Fruit fly (Drosophila melanogaster) whole organism, embryonic: ENCODE data around the gene numb.

ENCODE experiments used
- Bdp1 ChIP-seq: fragments of 200-800 bp; sonication (Bioruptor generic); optimal IDR thresholded peaks from 3 replicates; lab custom pipeline; 2016; ENCODE audit warnings: missing biosample characterization, missing genetic modification characterization
- CG1024 ChIP-seq: fragments of 200-800 bp; sonication (Bioruptor generic); IDR thresholded peaks from 2 replicates; pipeline ENCODE4 v1.3.6; 2022; ENCODE audit warnings: missing biosample characterization, missing genetic modification characterization
- CG10654 ChIP-seq: fragments of 200-800 bp; sonication (Bioruptor generic); optimal IDR thresholded peaks from 2 replicates; lab custom pipeline; 2016; ENCODE audit warnings: missing biosample characterization, missing genetic modification characterization
- CG12071 ChIP-seq: fragments of 200-800 bp; sonication (Bioruptor generic); optimal IDR thresholded peaks from 3 replicates; lab custom pipeline; 2018; ENCODE audit warnings: missing biosample characterization, mild to moderate bottlenecking, missing genetic modification characterization
- CG15073 ChIP-seq: fragments of 200-800 bp; sonication (Bioruptor generic); optimal IDR thresholded peaks from 2 replicates; lab custom pipeline; 2016; ENCODE audit warnings: missing biosample characterization, missing genetic modification characterization
- CG15514 ChIP-seq: fragments of 200-800 bp; sonication (Bioruptor generic); optimal IDR thresholded peaks from 3 replicates; lab custom pipeline; 2017; ENCODE audit warnings: missing biosample characterization, missing genetic modification characterization, mild to moderate bottlenecking, moderate library complexity, missing genetic modification reagents
- CG15601 ChIP-seq: fragments of 200-800 bp; sonication (Bioruptor generic); optimal IDR thresholded peaks from 3 replicates; lab custom pipeline; 2019; ENCODE audit warnings: missing biosample characterization, mild to moderate bottlenecking, missing genetic modification characterization, moderate library complexity
- CG1603 ChIP-seq: fragments of 200-800 bp; sonication (Bioruptor generic); optimal IDR thresholded peaks from 2 replicates; lab custom pipeline; 2019; ENCODE audit warnings: missing biosample characterization, mild to moderate bottlenecking, missing genetic modification characterization, moderate library complexity
- CG1792 ChIP-seq: fragments of 200-800 bp; sonication (Bioruptor generic); optimal IDR thresholded peaks from 2 replicates; lab custom pipeline; 2016; ENCODE audit warnings: missing biosample characterization, missing genetic modification characterization
- CG3281 ChIP-seq: fragments of 200-800 bp; sonication (Bioruptor generic); optimal IDR thresholded peaks from 3 replicates; lab custom pipeline; 2017; ENCODE audit warnings: missing biosample characterization, mild to moderate bottlenecking, missing genetic modification characterization
- CG3995 ChIP-seq: fragments of 200-800 bp; sonication (Bioruptor generic); optimal IDR thresholded peaks from 3 replicates; lab custom pipeline; 2016; ENCODE audit warnings: missing biosample characterization, missing genetic modification characterization
- CG4360 ChIP-seq: fragments of 200-800 bp; sonication (Bioruptor generic); IDR thresholded peaks from 2 replicates; pipeline ENCODE4 v1.3.6; 2022; ENCODE audit warnings: missing biosample characterization, missing genetic modification characterization
- CG4730 ChIP-seq: fragments of 200-800 bp; sonication (Bioruptor generic); IDR thresholded peaks from 2 replicates; pipeline ENCODE4 v1.3.6; 2022; ENCODE audit warnings: missing biosample characterization, missing genetic modification characterization
- CG6254 ChIP-seq: fragments of 200-800 bp; sonication (Bioruptor generic); optimal IDR thresholded peaks from 3 replicates; lab custom pipeline; 2017; ENCODE audit warnings: mild to moderate bottlenecking, missing biosample characterization, missing genetic modification reagents, missing genetic modification characterization
- CG6813 ChIP-seq: fragments of 200-800 bp; sonication (Bioruptor generic); optimal IDR thresholded peaks from 2 replicates; lab custom pipeline; 2017; ENCODE audit warnings: missing biosample characterization, missing genetic modification characterization, mild to moderate bottlenecking, moderate library complexity, missing genetic modification reagents
- CG8359 ChIP-seq: fragments of 200-800 bp; sonication (Bioruptor generic); optimal IDR thresholded peaks from 2 replicates; lab custom pipeline; 2017; ENCODE audit warnings: missing biosample characterization, mild to moderate bottlenecking, missing genetic modification characterization, borderline replicate concordance
- CG8944 ChIP-seq: fragments of 200-800 bp; sonication (Bioruptor generic); optimal IDR thresholded peaks from 3 replicates; lab custom pipeline; 2016; ENCODE audit warnings: missing biosample characterization, missing genetic modification characterization
- CG9437 ChIP-seq: fragments of 200-800 bp; sonication (Bioruptor generic); optimal IDR thresholded peaks from 2 replicates; lab custom pipeline; 2018; ENCODE audit warnings: missing biosample characterization, mild to moderate bottlenecking, missing genetic modification characterization
- CrebB ChIP-seq: fragments of 200-800 bp; sonication (Bioruptor generic); optimal IDR thresholded peaks from 3 replicates; lab custom pipeline; 2018; ENCODE audit warnings: missing biosample characterization, mild to moderate bottlenecking, missing genetic modification characterization
- Dll ChIP-seq: fragments of 200-800 bp; sonication (Bioruptor generic); IDR thresholded peaks from 4 replicates; pipeline ENCODE4 v1.3.6; 2022; ENCODE audit warnings: missing biosample characterization, missing genetic modification characterization; ENCODE audit not compliant: partially characterized antibody
- Drgx ChIP-seq: fragments of 200-800 bp; sonication (Bioruptor generic); IDR thresholded peaks from 2 replicates; pipeline ENCODE4 v1.3.6; 2022; ENCODE audit warnings: missing biosample characterization, missing genetic modification characterization
- E2f2 ChIP-seq: fragments of 200-800 bp; sonication (Bioruptor generic); IDR thresholded peaks from 2 replicates; pipeline ENCODE4 v1.3.6; 2022; ENCODE audit warnings: missing biosample characterization, missing genetic modification characterization
- Elba2 ChIP-seq: fragments of 200-800 bp; sonication (Bioruptor generic); optimal IDR thresholded peaks from 3 replicates; lab custom pipeline; 2016; ENCODE audit warnings: missing biosample characterization, missing genetic modification characterization
- Gug ChIP-seq: fragments of 200-800 bp; sonication (Bioruptor generic); IDR thresholded peaks from 4 replicates; pipeline ENCODE4 v1.3.6; 2022; ENCODE audit warnings: missing biosample characterization, missing genetic modification characterization
- H15 ChIP-seq: fragments of 200-800 bp; sonication (Bioruptor generic); IDR thresholded peaks from 3 replicates; pipeline ENCODE4 v1.3.6; 2022; ENCODE audit warnings: missing biosample characterization, missing genetic modification characterization
- Hmr ChIP-seq: fragments of 200-800 bp; sonication (Bioruptor generic); optimal IDR thresholded peaks from 3 replicates; lab custom pipeline; 2017; ENCODE audit warnings: mild to moderate bottlenecking, missing biosample characterization, missing genetic modification reagents, missing genetic modification characterization
- Hr78 ChIP-seq, 2 experiments: fragments of 200-800 bp in 1 of 2; fragments of >200 bp in 1 of 2; sonication (Bioruptor generic) in 1 of 2; optimal IDR thresholded peaks; 2 replicates each; lab custom pipeline; 2017 to 2019; ENCODE audit warnings: missing biosample characterization in 2 of 2, missing genetic modification characterization in 2 of 2, mild to moderate bottlenecking in 1 of 2, moderate library complexity in 1 of 2
- Jarid2 ChIP-seq: fragments of 200-800 bp; sonication (Bioruptor generic); optimal IDR thresholded peaks from 3 replicates; lab custom pipeline; 2017; ENCODE audit warnings: mild to moderate bottlenecking, missing biosample characterization, missing genetic modification reagents, missing genetic modification characterization
- Kr ChIP-seq: fragments of 200-800 bp; sonication (Bioruptor generic); optimal IDR thresholded peaks from 2 replicates; lab custom pipeline; 2017; ENCODE audit warnings: missing biosample characterization, mild to moderate bottlenecking, missing genetic modification characterization
- Lhr ChIP-seq: fragments of 200-800 bp; sonication (Bioruptor generic); optimal IDR thresholded peaks from 3 replicates; lab custom pipeline; 2017; ENCODE audit warnings: mild to moderate bottlenecking, missing biosample characterization, missing genetic modification reagents, missing genetic modification characterization
- Med ChIP-seq: fragments of 200-800 bp; sonication (Bioruptor generic); peaks from one replicate; lab custom pipeline; 2016; ENCODE audit warnings: missing biosample characterization, missing genetic modification characterization, mild to moderate bottlenecking, inconsistent platforms, moderate library complexity
- Myb ChIP-seq: fragments of 200-800 bp; sonication (Bioruptor generic); optimal IDR thresholded peaks from 2 replicates; lab custom pipeline; 2016; ENCODE audit warnings: missing biosample characterization, missing genetic modification characterization
- Nf-YB ChIP-seq: fragments of 200-800 bp; sonication (Bioruptor generic); optimal IDR thresholded peaks from 3 replicates; lab custom pipeline; 2019; ENCODE audit warnings: missing biosample characterization, mild to moderate bottlenecking, missing genetic modification characterization, moderate library complexity
- Sox100B ChIP-seq: fragments of 200-800 bp; sonication (Bioruptor generic); optimal IDR thresholded peaks from 3 replicates; lab custom pipeline; 2018; ENCODE audit warnings: missing biosample characterization, mild to moderate bottlenecking, missing genetic modification characterization
- Ssrp ChIP-seq: fragments of 200-800 bp; sonication (Bioruptor generic); optimal IDR thresholded peaks from 2 replicates; lab custom pipeline; 2018; ENCODE audit warnings: missing biosample characterization, mild to moderate bottlenecking, missing genetic modification characterization, moderate library complexity
- Xrp1 ChIP-seq: fragments of 200-800 bp; sonication (Bioruptor generic); IDR thresholded peaks from 2 replicates; pipeline ENCODE4 v1.3.6; 2022; ENCODE audit warnings: missing biosample characterization, missing genetic modification characterization
- amos ChIP-seq: fragments of 200-800 bp; sonication (Bioruptor generic); IDR thresholded peaks from 2 replicates; pipeline ENCODE4 v1.3.6; 2022; ENCODE audit warnings: missing biosample characterization, missing genetic modification characterization; ENCODE audit not compliant: partially characterized antibody
- ash1 ChIP-seq: fragments of 200-800 bp; sonication (Bioruptor generic); optimal IDR thresholded peaks from 2 replicates; lab custom pipeline; 2018; ENCODE audit warnings: missing biosample characterization, mild to moderate bottlenecking, missing genetic modification characterization
- bsh ChIP-seq, 2 experiments: fragments of 200-800 bp; sonication (Bioruptor generic); optimal IDR thresholded peaks; 2 replicates each; lab custom pipeline; 2017 to 2018; ENCODE audit warnings: mild to moderate bottlenecking in 2 of 2, missing biosample characterization in 2 of 2, missing genetic modification characterization in 2 of 2, moderate library complexity in 1 of 2
- ci ChIP-seq: fragments of 200-800 bp; sonication (Bioruptor generic); IDR thresholded peaks from 3 replicates; pipeline ENCODE4 v1.3.6; 2022; ENCODE audit warnings: missing biosample characterization, missing genetic modification characterization
- crol ChIP-seq: fragments of 200-800 bp; sonication (Bioruptor generic); IDR thresholded peaks from 2 replicates; pipeline ENCODE4 v1.3.6; 2022; ENCODE audit warnings: missing biosample characterization, missing genetic modification characterization
- gce ChIP-seq: fragments of 200-800 bp; sonication (Bioruptor generic); IDR thresholded peaks from 3 replicates; pipeline ENCODE4 v1.3.6; 2022; ENCODE audit warnings: missing biosample characterization, missing genetic modification characterization
- grn ChIP-seq: fragments of 200-800 bp; sonication (Bioruptor generic); optimal IDR thresholded peaks from 3 replicates; lab custom pipeline; 2017; ENCODE audit warnings: missing biosample characterization, missing genetic modification characterization
- hkb ChIP-seq, 2 experiments: fragments of 200-800 bp in 1 of 2; fragments of >200 bp in 1 of 2; sonication (Bioruptor generic) in 1 of 2; IDR thresholded peaks in 1 of 2; optimal IDR thresholded peaks in 1 of 2; 2 replicates each; pipeline versions ENCODE4 v1.3.6 to Lab custom; 2017 to 2022; ENCODE audit warnings: missing biosample characterization in 1 of 2, missing genetic modification characterization in 1 of 2
- ken ChIP-seq: fragments of 200-800 bp; sonication (Bioruptor generic); IDR thresholded peaks from 3 replicates; pipeline ENCODE4 v1.3.6; 2022; ENCODE audit warnings: missing biosample characterization, missing genetic modification characterization
- nerfin-2 ChIP-seq: fragments of 200-800 bp; sonication (Bioruptor generic); IDR thresholded peaks from 2 replicates; pipeline ENCODE4 v1.3.6; 2022; ENCODE audit warnings: missing biosample characterization, missing genetic modification characterization; ENCODE audit not compliant: partially characterized antibody
- pnt ChIP-seq: fragments of 200-800 bp; sonication (Bioruptor generic); optimal IDR thresholded peaks from 3 replicates; lab custom pipeline; 2016; ENCODE audit warnings: missing biosample characterization, missing genetic modification characterization
- sim ChIP-seq: fragments of 200-800 bp; sonication (Bioruptor generic); IDR thresholded peaks from 2 replicates; pipeline ENCODE4 v1.3.6; 2022; ENCODE audit warnings: missing biosample characterization, missing genetic modification characterization
- tll ChIP-seq, 2 experiments: fragments of 200-800 bp in 1 of 2; fragments of >200 bp in 1 of 2; sonication (Bioruptor generic) in 1 of 2; optimal IDR thresholded peaks; 2 replicates each; lab custom pipeline; 2017 to 2019; ENCODE audit warnings: missing biosample characterization in 2 of 2, missing genetic modification characterization in 2 of 2, mild to moderate bottlenecking in 1 of 2, moderate library complexity in 1 of 2

Gene numb

DNA sequence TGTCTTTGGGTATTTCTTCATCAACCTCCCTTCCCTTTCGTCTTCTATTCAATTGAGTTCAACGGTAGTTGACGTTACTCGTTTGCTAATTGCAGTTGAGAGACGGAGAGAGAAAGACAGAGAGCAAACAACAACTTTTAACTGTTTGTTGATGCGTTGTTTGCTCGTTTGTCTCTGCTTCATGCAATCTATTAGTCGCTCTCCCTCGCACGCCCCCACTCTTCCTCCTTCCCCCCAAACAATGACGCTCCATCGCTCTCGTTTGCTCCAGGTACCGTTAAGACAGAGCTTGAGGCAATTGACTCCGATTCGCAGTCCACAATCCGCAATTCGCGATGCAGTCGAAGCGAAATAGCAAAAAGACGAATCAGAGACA, 60.0 kb downstream of the numb start (continued):
- no peak for TF ChIP-seq CG1792 (GFP tag; lab: Kevin White, UChicago)
- TF ChIP-seq bsh (GFP tag; optimal IDR thresholded peaks at IDR 0.05; lab: Kevin White, UChicago), result peak in 1 of 2 experiments; percentile 12
- 0 out of 3 replicates have a peak, but pooled peaks have one; percentile 9 for TF ChIP-seq gce (GFP tag; lab: Robert Waterston, UW)
- no peak for TF ChIP-seq CG8944 (GFP tag; lab: Kevin White, UChicago)
- TF ChIP-seq CG10654 (GFP tag; lab: Kevin White, UChicago), result no peak
- TF ChIP-seq ash1, result no peak
- TF ChIP-seq amos (GFP tag; lab: Robert Waterston, UW), result no peak
- no peak for TF ChIP-seq Dll (GFP tag; lab: Robert Waterston, UW)
- TF ChIP-seq Hmr (GFP tag; lab: Kevin White, UChicago), result no peak
- TF ChIP-seq CG15601 (tag; lab: Kevin White, UChicago), result no peak
- no peak for TF ChIP-seq Elba2 (GFP tag; lab: Kevin White, UChicago)
- TF ChIP-seq Nf-YB (GFP tag; lab: Kevin White, UChicago), result no peak
- peak; percentile 34 for TF ChIP-seq CG6813 (GFP tag; lab: Kevin White, UChicago)
- peak; percentile 12 for TF ChIP-seq CG1603 (tag; lab: Kevin White, UChicago)
- 0 out of 2 replicates have a peak, but pooled peaks have one; percentile 16 for TF ChIP-seq Drgx (GFP tag; lab: Robert Waterston, UW)
- no peak for TF ChIP-seq hkb (optimal IDR thresholded peaks at IDR 0.05; lab: Kevin White, UChicago)
- 0 out of 2 replicates have a peak, but pooled peaks have one; percentile 26 for TF ChIP-seq hkb (GFP tag; IDR thresholded peaks at IDR 0.05; lab: Robert Waterston, UW)
- no peak for TF ChIP-seq Bdp1 (GFP tag; lab: Kevin White, UChicago)
- TF ChIP-seq CG15073 (GFP tag; lab: Kevin White, UChicago), result no peak
- no peak for TF ChIP-seq H15 (GFP tag; lab: Robert Waterston, UW)
- 0 out of 2 replicates have a peak, but pooled peaks have one; percentile 39 for TF ChIP-seq sim (GFP tag; lab: Robert Waterston, UW)
- no peak for TF ChIP-seq ken (GFP tag; lab: Robert Waterston, UW)
- peak; percentile 15; the same call in 1 of the 2 replicates for TF ChIP-seq E2f2 (GFP tag; lab: Robert Waterston, UW)
- peak; percentile 14 for TF ChIP-seq CG6254 (GFP tag; lab: Kevin White, UChicago)
- TF ChIP-seq grn (GFP tag; lab: Kevin White, UChicago), result no peak
- 0 out of 2 replicates have a peak, but pooled peaks have one; percentile 42 for TF ChIP-seq Xrp1 (GFP tag; lab: Robert Waterston, UW)
- no peak for TF ChIP-seq Hr78 (GFP tag; optimal IDR thresholded peaks at IDR 0.05; lab: Kevin White, UChicago)
- TF ChIP-seq Myb, result no peak
- TF ChIP-seq Sox100B (GFP tag; lab: Kevin White, UChicago), result no peak
- TF ChIP-seq CG4360 (GFP tag; lab: Robert Waterston, UW), result peak; percentile 55; the same call in 1 of the 2 replicates
- TF ChIP-seq crol (GFP tag; lab: Robert Waterston, UW), result peak; percentile 73; the same call in 1 of the 2 replicates
- no peak for TF ChIP-seq pnt (GFP tag; lab: Kevin White, UChicago)
- peak in 1 of 2 experiments; percentile 9 for TF ChIP-seq tll (GFP tag; optimal IDR thresholded peaks at IDR 0.05; lab: Kevin White, UChicago)
- no peak for TF ChIP-seq CG9437
- no peak for TF ChIP-seq CG15514 (GFP tag; lab: Kevin White, UChicago)
- no peak for TF ChIP-seq Ssrp
- TF ChIP-seq CG12071 (GFP tag; lab: Kevin White, UChicago), result peak; percentile 10
- TF ChIP-seq CrebB, result no peak
- no peak for TF ChIP-seq CG4730 (GFP tag; lab: Robert Waterston, UW)
- TF ChIP-seq Jarid2 (GFP tag; lab: Kevin White, UChicago), result peak; percentile 11
- TF ChIP-seq CG1024 (GFP tag; lab: Robert Waterston, UW), result 0 out of 2 replicates have a peak, but pooled peaks have one; percentile 37
- TF ChIP-seq nerfin-2, result no peak
- TF ChIP-seq Med (GFP tag; lab: Kevin White, UChicago), result peak; percentile 83
- TF ChIP-seq Gug (GFP tag; lab: Robert Waterston, UW), result no peak
- no peak for TF ChIP-seq Kr (GFP tag; lab: Kevin White, UChicago)
- peak; percentile 29 for TF ChIP-seq CG8359 (GFP tag; lab: Kevin White, UChicago)
- TF ChIP-seq Lhr, result no peak
- peak; percentile 66; the same call in 1 of the 3 replicates for TF ChIP-seq ci (GFP tag; lab: Robert Waterston, UW)
- TF ChIP-seq CG3995 (GFP tag; lab: Kevin White, UChicago), result no peak
- no peak for TF ChIP-seq CG3281 (GFP tag; lab: Kevin White, UChicago)
